Fruit fly (Drosophila melanogaster) whole organism, adult: Measurements from ENCODE around the gene CG14933.

Source experiments
- CG1620 ChIP-seq: fragments of 200-800 bp; sonication (Bioruptor generic); optimal IDR thresholded peaks from 2 replicates; lab custom pipeline; 2016; ENCODE audit warnings: missing biosample characterization, missing genetic modification characterization
- CG33017 ChIP-seq: fragments of 200-800 bp; sonication (Bioruptor generic); optimal IDR thresholded peaks from 2 replicates; lab custom pipeline; 2018; ENCODE audit warnings: missing biosample characterization, mild to moderate bottlenecking, missing genetic modification characterization, moderate library complexity
- Crg-1 ChIP-seq: fragments of 200-800 bp; sonication (Bioruptor generic); optimal IDR thresholded peaks from 2 replicates; lab custom pipeline; 2016; ENCODE audit warnings: missing biosample characterization, missing genetic modification characterization
- cnc ChIP-seq, 2 experiments: fragments of >200 bp; optimal IDR thresholded peaks; 2 replicates each; lab custom pipeline; 2017

dm6 chr2L:11842291-11843187, at the start of gene CG14933, which contains the start of the genes CG44008, CG46426 and CG42486:
- TF ChIP-seq Crg-1 (GFP tag; lab: Kevin White, UChicago): no peak
- no peak for TF ChIP-seq CG1620 (GFP tag; lab: Kevin White, UChicago)
- no peak for TF ChIP-seq CG33017 (tag; lab: Kevin White, UChicago)
- TF ChIP-seq cnc (optimal IDR thresholded peaks at IDR 0.05; lab: Kevin White, UChicago): no peak
